Fruit fly (Drosophila melanogaster): ENCODE results near the gene CG4287.

The CG4287 gene

dm6 chr3R:15917907-15918306 lies 45.8 kb downstream of the CG4287 start, which contains the start of gene CG45105:
CG45105 (minus strand) TSS chr3R:15918007.
- no peak for TF ChIP-seq CG6683 (GFP tag; optimal IDR thresholded peaks at IDR 0.05)
- peak; percentile 66 for TF ChIP-seq Ets65A (GFP tag)
- TF ChIP-seq jumu (GFP tag; optimal IDR thresholded peaks at IDR 0.05): no peak
- no peak for TF ChIP-seq Myb (GFP tag; optimal IDR thresholded peaks at IDR 0.05)
- no peak for TF ChIP-seq vvl (GFP tag; IDR thresholded peaks at IDR 0.05)
- no peak for TF ChIP-seq Atf3 (GFP tag; optimal IDR thresholded peaks at IDR 0.05)

- TF ChIP-seq CG17829 (tag; optimal IDR thresholded peaks at IDR 0.05) (no peak), pita (GFP tag; optimal IDR thresholded peaks at IDR 0.05) (peak; percentile 35), CG4360 (GFP tag; IDR thresholded peaks at IDR 0.05) (0 out of 2 replicates have a peak, but pooled peaks have one; percentile 12), CG10979 (tag; optimal IDR thresholded peaks at IDR 0.05) (no peak), Elba2 (GFP tag; optimal IDR thresholded peaks at IDR 0.05) (no peak), CrebB (tag; optimal IDR thresholded peaks at IDR 0.05) (no peak), CG9437 (GFP tag; optimal IDR thresholded peaks at IDR 0.05) (no peak), Bteb2 (GFP tag; optimal IDR thresholded peaks at IDR 0.05) (no peak), CG31365 (tag; optimal IDR thresholded peaks at IDR 0.05) (no peak), CG14050 (GFP tag; IDR thresholded peaks at IDR 0.05) (no peak), sens (GFP tag) (no peak), sug (tag; optimal IDR thresholded peaks at IDR 0.05) (no peak), CG6272 (GFP tag; IDR thresholded peaks at IDR 0.05) (no peak), Blimp-1 (GFP tag; optimal IDR thresholded peaks at IDR 0.05) (no peak), Ssrp (tag; optimal IDR thresholded peaks at IDR 0.05) (no peak), sisA (GFP tag; IDR thresholded peaks at IDR 0.05) (peak; percentile 18; the same call in 1 of the 2 replicates), dimm (GFP tag; IDR thresholded peaks at IDR 0.05) (no peak), CG17612 (GFP tag; IDR thresholded peaks at IDR 0.05) (no peak), fu2 (GFP tag; optimal IDR thresholded peaks at IDR 0.05) (no peak), cg (GFP tag; optimal IDR thresholded peaks at IDR 0.05) (no peak), Jarid2 (GFP tag; optimal IDR thresholded peaks at IDR 0.05) (no peak), CG11504 (tag; optimal IDR thresholded peaks at IDR 0.05) (peak; percentile 96), maf-S (GFP tag; optimal IDR thresholded peaks at IDR 0.05) (no peak), E2f1 (GFP tag; IDR thresholded peaks at IDR 0.05) (no peak), Myb (GFP tag; optimal IDR thresholded peaks at IDR 0.05) (no peak), nerfin-1 (tag; optimal IDR thresholded peaks at IDR 0.05) (no peak), CG31388 (GFP tag; optimal IDR thresholded peaks at IDR 0.05) (no peak), zen2 (GFP tag; IDR thresholded peaks at IDR 0.05; ENCODE audit: partially characterized antibody) (no peak), kah (GFP tag; optimal IDR thresholded peaks at IDR 0.05) (no peak), tap (tag; optimal IDR thresholded peaks at IDR 0.05) (no peak), Taf1 (GFP tag; IDR thresholded peaks at IDR 0.05) (no peak), CG16813 (GFP tag; IDR thresholded peaks at IDR 0.05; ENCODE audit: partially characterized antibody) (no peak), luna (GFP tag; optimal IDR thresholded peaks at IDR 0.05) (no peak), toy (GFP tag; IDR thresholded peaks at IDR 0.05) (no peak), CG10654 (GFP tag; optimal IDR thresholded peaks at IDR 0.05) (no peak), chinmo (GFP tag; IDR thresholded peaks at IDR 0.05; ENCODE audit: partially characterized antibody) (0 out of 4 replicates have a peak, but pooled peaks have one; percentile 27), Opbp (GFP tag; IDR thresholded peaks at IDR 0.05; ENCODE audit: partially characterized antibody) (peak; percentile 26; the same call in 1 of the 3 replicates), Sry-δ (GFP tag; optimal IDR thresholded peaks at IDR 0.05) (no peak), CG8089 (GFP tag; optimal IDR thresholded peaks at IDR 0.05) (no peak), sim (GFP tag; IDR thresholded peaks at IDR 0.05) (no peak), CG3838 (GFP tag; optimal IDR thresholded peaks at IDR 0.05) (peak; percentile 21), dysf (GFP tag; IDR thresholded peaks at IDR 0.05) (0 out of 3 replicates have a peak, but pooled peaks have one; percentile 21), CG11696 (GFP tag; IDR thresholded peaks at IDR 0.05) (no peak)
Observed at dm6 chr3R:15913231-15913630, 50.4 kb downstream of the CG4287 start.
